Fruit fly (Drosophila melanogaster) whole organism, embryonic: ENCODE measurements around the gene Pkg21D.

Source experiments
- Abd-B ChIP-seq: fragments of 200-800 bp; sonication (Bioruptor generic); optimal IDR thresholded peaks from 2 replicates; lab custom pipeline; 2018; ENCODE audit warnings: missing biosample characterization, mild to moderate bottlenecking, missing genetic modification characterization, moderate library complexity
- Atf-2 ChIP-seq: fragments of 200-800 bp; sonication (Bioruptor generic); optimal IDR thresholded peaks from 2 replicates; lab custom pipeline; 2016; ENCODE audit warnings: missing biosample characterization, missing genetic modification characterization
- Bdp1 ChIP-seq: fragments of 200-800 bp; sonication (Bioruptor generic); optimal IDR thresholded peaks from 3 replicates; lab custom pipeline; 2016; ENCODE audit warnings: missing biosample characterization, missing genetic modification characterization
- CG11456 ChIP-seq: fragments of 200-800 bp; sonication (Bioruptor generic); IDR thresholded peaks from 3 replicates; pipeline ENCODE4 v1.3.6; 2022; ENCODE audit warnings: missing biosample characterization, missing genetic modification characterization
- CG12104 ChIP-seq: fragments of 200-800 bp; sonication (Bioruptor generic); optimal IDR thresholded peaks from 3 replicates; lab custom pipeline; 2016; ENCODE audit warnings: missing biosample characterization, missing genetic modification characterization
- CG12391 ChIP-seq: fragments of 200-800 bp; sonication (Bioruptor generic); optimal IDR thresholded peaks from 3 replicates; lab custom pipeline; 2018; ENCODE audit warnings: missing biosample characterization, mild to moderate bottlenecking, missing genetic modification characterization, moderate library complexity
- CG12659 ChIP-seq: fragments of 200-800 bp; sonication (Bioruptor generic); optimal IDR thresholded peaks from 3 replicates; lab custom pipeline; 2017; ENCODE audit warnings: mild to moderate bottlenecking, missing biosample characterization, missing genetic modification reagents, missing genetic modification characterization
- CG14710 ChIP-seq: fragments of 200-800 bp; sonication (Bioruptor generic); optimal IDR thresholded peaks from 3 replicates; lab custom pipeline; 2019; ENCODE audit warnings: missing biosample characterization, mild to moderate bottlenecking, missing genetic modification characterization, moderate library complexity
- CG16815 ChIP-seq: fragments of 200-800 bp; sonication (Bioruptor generic); optimal IDR thresholded peaks from 3 replicates; lab custom pipeline; 2017; ENCODE audit warnings: missing biosample characterization, mild to moderate bottlenecking, missing genetic modification characterization
- CG17612 ChIP-seq: fragments of 200-800 bp; sonication (Bioruptor generic); IDR thresholded peaks from 2 replicates; pipeline ENCODE4 v1.3.6; 2022; ENCODE audit warnings: missing biosample characterization, missing genetic modification characterization
- CG1792 ChIP-seq: fragments of 200-800 bp; sonication (Bioruptor generic); optimal IDR thresholded peaks from 2 replicates; lab custom pipeline; 2016; ENCODE audit warnings: missing biosample characterization, missing genetic modification characterization
- CG18011 ChIP-seq: fragments of 200-800 bp; sonication (Bioruptor generic); optimal IDR thresholded peaks from 2 replicates; lab custom pipeline; 2017; ENCODE audit warnings: missing biosample characterization, missing genetic modification characterization, mild to moderate bottlenecking, moderate library complexity, missing genotype
- CG18262 ChIP-seq: fragments of 200-800 bp; optimal IDR thresholded peaks from 3 replicates; lab custom pipeline; 2019; ENCODE audit warnings: missing biosample characterization, mild to moderate bottlenecking, missing genetic modification characterization, moderate library complexity
- CG2120 ChIP-seq: fragments of 200-800 bp; sonication (Bioruptor generic); optimal IDR thresholded peaks from 3 replicates; lab custom pipeline; 2016; ENCODE audit warnings: missing biosample characterization, missing genetic modification characterization
- CG2202 ChIP-seq: fragments of 200-800 bp; sonication (Bioruptor generic); optimal IDR thresholded peaks from 2 replicates; lab custom pipeline; 2018; ENCODE audit warnings: missing biosample characterization, mild to moderate bottlenecking, missing genetic modification characterization
- CG2712 ChIP-seq: fragments of 200-800 bp; optimal IDR thresholded peaks from 3 replicates; lab custom pipeline; 2019; ENCODE audit warnings: missing biosample characterization, mild to moderate bottlenecking, missing genetic modification characterization, moderate library complexity
- CG3281 ChIP-seq: fragments of 200-800 bp; sonication (Bioruptor generic); optimal IDR thresholded peaks from 3 replicates; lab custom pipeline; 2017; ENCODE audit warnings: missing biosample characterization, mild to moderate bottlenecking, missing genetic modification characterization
- CG4424 ChIP-seq: fragments of 200-800 bp; sonication (Bioruptor generic); optimal IDR thresholded peaks from 3 replicates; lab custom pipeline; 2016; ENCODE audit warnings: missing biosample characterization, missing genetic modification characterization
- CG7357 ChIP-seq: fragments of 200-800 bp; sonication (Bioruptor generic); IDR thresholded peaks from 3 replicates; pipeline ENCODE4 v1.3.6; 2022; ENCODE audit warnings: missing biosample characterization, missing genetic modification characterization
- CG7839 ChIP-seq: fragments of 200-800 bp; sonication (Bioruptor generic); optimal IDR thresholded peaks from 3 replicates; lab custom pipeline; 2018; ENCODE audit warnings: missing biosample characterization, mild to moderate bottlenecking, missing genetic modification characterization, moderate library complexity
- CG7928 ChIP-seq: fragments of 200-800 bp; sonication (Bioruptor generic); optimal IDR thresholded peaks from 2 replicates; lab custom pipeline; 2017; ENCODE audit warnings: missing biosample characterization, mild to moderate bottlenecking, missing genetic modification characterization
- Dref ChIP-seq: fragments of 200-800 bp; sonication (Bioruptor generic); IDR thresholded peaks from 2 replicates; pipeline ENCODE4 v1.3.6; 2022; ENCODE audit warnings: missing biosample characterization, missing genetic modification characterization
- Elba2 ChIP-seq: fragments of 200-800 bp; sonication (Bioruptor generic); optimal IDR thresholded peaks from 3 replicates; lab custom pipeline; 2016; ENCODE audit warnings: missing biosample characterization, missing genetic modification characterization
- Ets97D ChIP-seq: fragments of 200-800 bp; sonication (Bioruptor generic); optimal IDR thresholded peaks from 3 replicates; lab custom pipeline; 2016; ENCODE audit warnings: missing biosample characterization, missing genetic modification characterization
- Fer2 ChIP-seq: fragments of 200-800 bp; sonication (Bioruptor generic); optimal IDR thresholded peaks from 2 replicates; lab custom pipeline; 2018; ENCODE audit warnings: missing biosample characterization, mild to moderate bottlenecking, missing genetic modification characterization, moderate library complexity
- H15 ChIP-seq: fragments of 200-800 bp; sonication (Bioruptor generic); IDR thresholded peaks from 3 replicates; pipeline ENCODE4 v1.3.6; 2022; ENCODE audit warnings: missing biosample characterization, missing genetic modification characterization
- Lhr ChIP-seq: fragments of 200-800 bp; sonication (Bioruptor generic); optimal IDR thresholded peaks from 3 replicates; lab custom pipeline; 2017; ENCODE audit warnings: mild to moderate bottlenecking, missing biosample characterization, missing genetic modification reagents, missing genetic modification characterization
- MBD-R2 ChIP-seq: fragments of 200-800 bp; sonication (Bioruptor generic); IDR thresholded peaks from 2 replicates; pipeline ENCODE4 v1.3.6; 2022; ENCODE audit warnings: missing biosample characterization, missing genetic modification characterization
- Nf-YA ChIP-seq: fragments of 200-800 bp; sonication (Bioruptor generic); IDR thresholded peaks from 2 replicates; pipeline ENCODE4 v1.3.6; 2022; ENCODE audit warnings: missing biosample characterization, missing genetic modification characterization
- Nf-YB ChIP-seq: fragments of 200-800 bp; sonication (Bioruptor generic); optimal IDR thresholded peaks from 3 replicates; lab custom pipeline; 2019; ENCODE audit warnings: missing biosample characterization, mild to moderate bottlenecking, missing genetic modification characterization, moderate library complexity
- PHDP ChIP-seq: fragments of 200-800 bp; sonication (Bioruptor generic); optimal IDR thresholded peaks from 3 replicates; lab custom pipeline; 2018; ENCODE audit warnings: missing biosample characterization, mild to moderate bottlenecking, missing genetic modification characterization, moderate library complexity
- Poxn ChIP-seq: fragments of 200-800 bp; sonication (Bioruptor generic); IDR thresholded peaks from 2 replicates; pipeline ENCODE4 v1.3.6; 2022; ENCODE audit warnings: missing biosample characterization, missing genetic modification characterization
- Scr ChIP-seq: fragments of 200-800 bp; sonication (Bioruptor generic); IDR thresholded peaks from 2 replicates; pipeline ENCODE4 v1.3.6; 2022; ENCODE audit warnings: missing biosample characterization, missing genetic modification characterization; ENCODE audit not compliant: partially characterized antibody
- TFAM ChIP-seq: fragments of 200-800 bp; sonication (Bioruptor generic); optimal IDR thresholded peaks from 2 replicates; lab custom pipeline; 2017; ENCODE audit warnings: missing biosample characterization, missing genetic modification characterization, inconsistent platforms
- cad ChIP-seq: fragments of >200 bp; optimal IDR thresholded peaks from 2 replicates; lab custom pipeline; 2017; ENCODE audit warnings: missing biosample characterization, missing genetic modification characterization
- cas ChIP-seq: fragments of 200-800 bp; sonication (Bioruptor generic); IDR thresholded peaks from 2 replicates; pipeline ENCODE4 v1.3.6; 2022; ENCODE audit warnings: missing biosample characterization, missing genetic modification characterization
- ci ChIP-seq: fragments of 200-800 bp; sonication (Bioruptor generic); IDR thresholded peaks from 3 replicates; pipeline ENCODE4 v1.3.6; 2022; ENCODE audit warnings: missing biosample characterization, missing genetic modification characterization
- dan ChIP-seq: fragments of 200-800 bp; sonication (Bioruptor generic); IDR thresholded peaks from 2 replicates; pipeline ENCODE4 v1.3.6; 2022; ENCODE audit warnings: missing biosample characterization, missing genetic modification characterization
- danr ChIP-seq: fragments of 200-800 bp; sonication (Bioruptor generic); IDR thresholded peaks from 2 replicates; pipeline ENCODE4 v1.3.6; 2022; ENCODE audit warnings: missing biosample characterization, missing genetic modification characterization
- dmrt99B ChIP-seq: fragments of 200-800 bp; sonication (Bioruptor generic); optimal IDR thresholded peaks from 2 replicates; lab custom pipeline; 2018; ENCODE audit warnings: missing biosample characterization, mild to moderate bottlenecking, missing genetic modification characterization, moderate library complexity
- hth ChIP-seq: fragments of >200 bp; optimal IDR thresholded peaks from 2 replicates; lab custom pipeline; 2017; ENCODE audit warnings: inconsistent platforms
- ind ChIP-seq: fragments of 200-800 bp; sonication (Bioruptor generic); optimal IDR thresholded peaks from 3 replicates; lab custom pipeline; 2016; ENCODE audit warnings: missing biosample characterization, missing genetic modification characterization
- mam ChIP-seq: fragments of 200-800 bp; sonication (Bioruptor generic); optimal IDR thresholded peaks from 3 replicates; lab custom pipeline; 2016; ENCODE audit warnings: missing biosample characterization, missing genetic modification characterization
- pfk ChIP-seq: fragments of 200-800 bp; sonication (Bioruptor generic); optimal IDR thresholded peaks from 2 replicates; lab custom pipeline; 2018; ENCODE audit warnings: missing biosample characterization, mild to moderate bottlenecking, missing genetic modification characterization, moderate library complexity
- pros ChIP-seq: fragments of 200-800 bp; sonication (Bioruptor generic); optimal IDR thresholded peaks from 3 replicates; lab custom pipeline; 2019; ENCODE audit warnings: missing biosample characterization, mild to moderate bottlenecking, missing genetic modification characterization, moderate library complexity
- salm ChIP-seq: fragments of 200-800 bp; sonication (Bioruptor generic); optimal IDR thresholded peaks from 2 replicates; lab custom pipeline; 2018; ENCODE audit warnings: missing biosample characterization, mild to moderate bottlenecking, missing genetic modification characterization
- schlank ChIP-seq: fragments of 200-800 bp; sonication (Bioruptor generic); optimal IDR thresholded peaks from 2 replicates; lab custom pipeline; 2018; ENCODE audit warnings: missing biosample characterization, mild to moderate bottlenecking, missing genetic modification characterization
- sug ChIP-seq: fragments of 200-800 bp; optimal IDR thresholded peaks from 2 replicates; lab custom pipeline; 2019; ENCODE audit warnings: missing biosample characterization, mild to moderate bottlenecking, missing genetic modification characterization, moderate library complexity
- vvl ChIP-seq: fragments of 200-800 bp; sonication (Bioruptor generic); IDR thresholded peaks from 2 replicates; pipeline ENCODE4 v1.3.6; 2022; ENCODE audit warnings: missing biosample characterization, missing genetic modification characterization

The Pkg21D gene

DNA sequence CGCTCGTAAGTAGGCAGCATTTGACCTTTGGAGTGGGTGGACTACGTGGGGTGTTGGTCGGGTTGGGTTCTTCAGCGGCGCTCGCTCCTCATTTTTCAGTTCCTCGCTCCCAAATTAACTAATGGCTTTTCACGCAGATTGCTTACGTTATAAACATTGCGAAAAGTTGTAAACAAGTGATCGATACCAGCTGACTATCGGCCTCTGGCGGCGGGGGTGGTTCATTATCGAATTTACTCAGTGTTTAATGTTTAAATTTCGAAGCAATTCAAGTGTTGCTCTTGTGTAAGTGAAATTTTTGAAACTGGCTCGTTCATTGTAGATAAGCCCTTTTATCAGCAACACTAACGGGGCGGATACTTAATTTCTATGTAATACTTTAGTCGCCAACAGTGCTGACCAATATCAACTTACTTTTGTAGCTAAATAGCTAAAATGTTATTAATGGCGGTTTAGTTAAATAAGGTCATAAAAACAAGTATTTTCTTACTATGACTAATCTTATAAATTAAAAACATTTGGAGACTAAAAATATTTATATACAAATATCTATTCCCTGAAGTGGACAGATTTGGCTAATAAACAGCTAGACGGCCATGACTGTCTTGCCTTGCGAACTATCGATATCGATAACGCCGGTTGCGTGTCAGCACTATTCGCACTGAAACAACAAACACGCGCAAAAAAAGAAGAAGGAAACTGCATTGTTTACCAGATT, 28.9 kb upstream of the Pkg21D start, which contains the start of the genes PGAP2 and Clp (continued):
- TF ChIP-seq CG18011 (GFP tag; lab: Kevin White, UChicago): peak; percentile 9
- TF ChIP-seq CG7839 (tag; lab: Kevin White, UChicago): peak; percentile 81
- peak; percentile 70 for TF ChIP-seq MBD-R2 (GFP tag; lab: Robert Waterston, UW)
- no peak for TF ChIP-seq Elba2 (GFP tag; lab: Kevin White, UChicago)
- peak; percentile 67; the same call in 1 of the 2 replicates for TF ChIP-seq Scr (GFP tag; lab: Robert Waterston, UW)
- TF ChIP-seq dan (GFP tag; lab: Robert Waterston, UW): no peak
- no peak for TF ChIP-seq CG7928
- peak; percentile 56 for TF ChIP-seq CG3281
- peak; percentile 74 for TF ChIP-seq Dref (GFP tag; lab: Robert Waterston, UW)
- no peak for TF ChIP-seq dmrt99B (tag; lab: Kevin White, UChicago)
- peak; percentile 89 for TF ChIP-seq CG12391 (tag; lab: Kevin White, UChicago)
- peak; percentile 36; the same call in 1 of the 2 replicates for TF ChIP-seq Nf-YA (GFP tag; lab: Robert Waterston, UW)
- peak; percentile 73; the same call in 2 of the 3 replicates for TF ChIP-seq CG11456 (GFP tag; lab: Robert Waterston, UW)
- TF ChIP-seq ind (GFP tag; lab: Kevin White, UChicago): peak; percentile 79
- TF ChIP-seq TFAM: no peak
- TF ChIP-seq cas (GFP tag; lab: Robert Waterston, UW): 0 out of 2 replicates have a peak, but pooled peaks have one; percentile 13
- 0 out of 2 replicates have a peak, but pooled peaks have one; percentile 22 for TF ChIP-seq CG17612 (GFP tag; lab: Robert Waterston, UW)
- no peak for TF ChIP-seq pros (GFP tag; lab: Kevin White, UChicago)
- no peak for TF ChIP-seq CG1792 (GFP tag; lab: Kevin White, UChicago)
- TF ChIP-seq ci: peak; percentile 69; the same call in 2 of the 3 replicates
- TF ChIP-seq CG4424 (GFP tag; lab: Kevin White, UChicago): peak; percentile 79
- TF ChIP-seq Nf-YB (GFP tag; lab: Kevin White, UChicago): peak; percentile 51
- no peak for TF ChIP-seq CG2202
- TF ChIP-seq CG12659: peak; percentile 79
- no peak for TF ChIP-seq cad (GFP tag; lab: Kevin White, UChicago)
- TF ChIP-seq Atf-2: peak; percentile 30
- peak; percentile 57; the same call in 1 of the 2 replicates for TF ChIP-seq danr (GFP tag; lab: Robert Waterston, UW)
- peak; percentile 84 for TF ChIP-seq CG2120 (GFP tag; lab: Kevin White, UChicago)
- TF ChIP-seq PHDP (tag; lab: Kevin White, UChicago): peak; percentile 67
- TF ChIP-seq Lhr (GFP tag; lab: Kevin White, UChicago): peak; percentile 52
- peak; percentile 23; the same call in 1 of the 2 replicates for TF ChIP-seq Poxn
- peak; percentile 64 for TF ChIP-seq mam (GFP tag; lab: Kevin White, UChicago)
- peak; percentile 79 for TF ChIP-seq CG18262 (tag; lab: Kevin White, UChicago)
- peak; percentile 85 for TF ChIP-seq CG2712 (tag; lab: Kevin White, UChicago)
- TF ChIP-seq vvl (GFP tag; lab: Robert Waterston, UW): peak; percentile 79
- TF ChIP-seq H15 (GFP tag; lab: Robert Waterston, UW): peak; percentile 73
- peak; percentile 59; the same call in 1 of the 3 replicates for TF ChIP-seq CG7357 (GFP tag; lab: Robert Waterston, UW)
- peak; percentile 79 for TF ChIP-seq Abd-B (GFP tag; lab: Kevin White, UChicago)
- TF ChIP-seq pfk (GFP tag; lab: Kevin White, UChicago): no peak
- peak; percentile 84 for TF ChIP-seq CG14710 (tag; lab: Kevin White, UChicago)
- TF ChIP-seq Ets97D: peak; percentile 55
- TF ChIP-seq sug: peak; percentile 76
- TF ChIP-seq Fer2 (tag; lab: Kevin White, UChicago): peak; percentile 26
- no peak for TF ChIP-seq salm (tag; lab: Kevin White, UChicago)
- peak; percentile 20 for TF ChIP-seq Bdp1 (GFP tag; lab: Kevin White, UChicago)
- no peak for TF ChIP-seq hth (lab: Kevin White, UChicago)
- peak; percentile 79 for TF ChIP-seq CG12104
- TF ChIP-seq schlank: peak; percentile 30
- peak; percentile 59 for TF ChIP-seq CG16815 (GFP tag; lab: Kevin White, UChicago)
